Fruit fly (Drosophila melanogaster) Kc167 (cell line): ENCODE measurements around the gene Zip99C.

Source experiments
- Myc ChIP-seq: fragments of >200 bp; optimal IDR thresholded peaks from 2 replicates; lab custom pipeline; 2017; ENCODE audit warnings: missing external identifiers
- Sin3A ChIP-seq: fragments of >200 bp; optimal IDR thresholded peaks from 2 replicates; lab custom pipeline; 2018; ENCODE audit warnings: missing external identifiers
- h ChIP-seq: fragments of >200 bp; optimal IDR thresholded peaks from 3 replicates; lab custom pipeline; 2018; ENCODE audit warnings: missing external identifiers
- insv ChIP-seq: fragments of >200 bp; optimal IDR thresholded peaks from 3 replicates; lab custom pipeline; 2018; ENCODE audit warnings: missing external identifiers
- psq ChIP-seq: fragments of >200 bp; optimal IDR thresholded peaks from 2 replicates; lab custom pipeline; 2017; ENCODE audit warnings: missing external identifiers
- ttk ChIP-seq: sonication (Bioruptor generic); optimal IDR thresholded peaks from 2 replicates; lab custom pipeline; 2017; ENCODE audit warnings: missing external identifiers

Gene Zip99C

dm6 chr3R:29875830-29876229 lies 7.1 kb upstream of the Zip99C start:
- TF ChIP-seq Myc (lab: Kevin White, UChicago) (no peak), insv (lab: Kevin White, UChicago) (no peak), Sin3A (lab: Kevin White, UChicago) (no peak), h (no peak), psq (lab: Kevin White, UChicago) (no peak), ttk (lab: Kevin White, UChicago) (no peak)

- TF ChIP-seq Sin3A (lab: Kevin White, UChicago): no peak
- TF ChIP-seq psq (lab: Kevin White, UChicago): no peak
- no peak for TF ChIP-seq ttk (lab: Kevin White, UChicago)
- TF ChIP-seq Myc (lab: Kevin White, UChicago): no peak
- no peak for TF ChIP-seq insv (lab: Kevin White, UChicago)
- no peak for TF ChIP-seq h
These were observed 624 bp upstream of the Zip99C start, which contains the start of gene CG34133 for dm6 chr3R:29869350-29869688. Gene CG34133, plus strand, starts transcription at chr3R:29869365.

dm6 chr3R:29867895-29868294 lies 800 bp downstream of the Zip99C start:
- no peak for TF ChIP-seq h
- no peak for TF ChIP-seq insv (lab: Kevin White, UChicago)
- no peak for TF ChIP-seq Myc (lab: Kevin White, UChicago)
- TF ChIP-seq ttk (lab: Kevin White, UChicago): no peak
- no peak for TF ChIP-seq Sin3A (lab: Kevin White, UChicago)
- TF ChIP-seq psq (lab: Kevin White, UChicago): no peak

dm6 chr3R:29867470-29867869 lies 1.2 kb downstream of the Zip99C start:
- no peak for TF ChIP-seq psq (lab: Kevin White, UChicago)
- no peak for TF ChIP-seq Sin3A (lab: Kevin White, UChicago)
- TF ChIP-seq ttk (lab: Kevin White, UChicago): no peak
- no peak for TF ChIP-seq insv (lab: Kevin White, UChicago)
- no peak for TF ChIP-seq Myc (lab: Kevin White, UChicago)
- TF ChIP-seq h: no peak

- no peak for TF ChIP-seq Myc (lab: Kevin White, UChicago)
- TF ChIP-seq Sin3A (lab: Kevin White, UChicago): no peak
- TF ChIP-seq psq (lab: Kevin White, UChicago): no peak
- no peak for TF ChIP-seq ttk (lab: Kevin White, UChicago)
- no peak for TF ChIP-seq insv (lab: Kevin White, UChicago)
- no peak for TF ChIP-seq h
These were observed 2.0 kb downstream of the Zip99C start for dm6 chr3R:29866706-29867105.

dm6 chr3R:29862795-29863194 lies 5.9 kb downstream of the Zip99C start:
- TF ChIP-seq Sin3A (lab: Kevin White, UChicago): no peak
- TF ChIP-seq ttk (lab: Kevin White, UChicago): peak; percentile 80
- no peak for TF ChIP-seq psq (lab: Kevin White, UChicago)
- no peak for TF ChIP-seq insv (lab: Kevin White, UChicago)
- TF ChIP-seq h: no peak

dm6 chr3R:29861432-29862249 lies 7.1 kb downstream of the Zip99C start, which contains the start of the genes CG15514 and RpS8:
Gene CG15514, minus strand, starts transcription at chr3R:29861494.
Gene RpS8, plus strand, starts transcription at chr3R:29861582.
- no peak for TF ChIP-seq Myc (lab: Kevin White, UChicago)
- TF ChIP-seq ttk (lab: Kevin White, UChicago): no peak
- TF ChIP-seq Sin3A (lab: Kevin White, UChicago): no peak
- TF ChIP-seq psq (lab: Kevin White, UChicago): no peak
- no peak for TF ChIP-seq h
- no peak for TF ChIP-seq insv (lab: Kevin White, UChicago)

dm6 chr3R:29859763-29860162 lies 8.9 kb downstream of the Zip99C start:
- TF ChIP-seq ttk (lab: Kevin White, UChicago) (no peak), Myc (lab: Kevin White, UChicago) (no peak), Sin3A (lab: Kevin White, UChicago) (no peak), h (no peak), insv (lab: Kevin White, UChicago) (no peak), psq (lab: Kevin White, UChicago) (no peak)

- no peak for TF ChIP-seq psq (lab: Kevin White, UChicago)
- no peak for TF ChIP-seq Myc (lab: Kevin White, UChicago)
- no peak for TF ChIP-seq h
- TF ChIP-seq insv (lab: Kevin White, UChicago): no peak
- no peak for TF ChIP-seq ttk (lab: Kevin White, UChicago)
- no peak for TF ChIP-seq Sin3A (lab: Kevin White, UChicago)
These were observed 9.9 kb downstream of the Zip99C start, which contains the start of gene CG7824 for dm6 chr3R:29858806-29859205. Gene CG7824, minus strand, starts transcription at chr3R:29858936.

dm6 chr3R:29857228-29857627 lies 11.5 kb downstream of the Zip99C start, which contains the start of gene dgt1:
Gene dgt1, minus strand, starts transcription at chr3R:29857491.
- TF ChIP-seq insv (lab: Kevin White, UChicago): no peak
- TF ChIP-seq Myc (lab: Kevin White, UChicago): no peak
- TF ChIP-seq Sin3A (lab: Kevin White, UChicago): no peak
- no peak for TF ChIP-seq ttk (lab: Kevin White, UChicago)
- no peak for TF ChIP-seq psq (lab: Kevin White, UChicago)
- no peak for TF ChIP-seq h

- TF ChIP-seq Sin3A (lab: Kevin White, UChicago) (no peak), insv (lab: Kevin White, UChicago) (no peak), psq (lab: Kevin White, UChicago) (no peak), ttk (lab: Kevin White, UChicago) (no peak), Myc (lab: Kevin White, UChicago) (no peak), h (no peak)
These were observed 21.6 kb downstream of the Zip99C start for dm6 chr3R:29847126-29847525.
